Worm (Caenorhabditis elegans): ENCODE measurements around the gene T28D6.4.

Gene T28D6.4

ce11 chrIII:11393162-11393561 lies 32.9 kb downstream of the T28D6.4 start, which contains the start of gene nlp-21:
TSS of gene nlp-21 (minus strand) at chrIII:11393262.
- no peak for TF ChIP-seq die-1 (tag; optimal IDR thresholded peaks at IDR 0.05)
- TF ChIP-seq nfyb-1 (GFP tag; IDR thresholded peaks at IDR 0.05), result no peak
- TF ChIP-seq B0019.2 (GFP tag; conservative IDR thresholded peaks at IDR 0.05), result no peak
- no peak for TF ChIP-seq rec-8 (tag; optimal IDR thresholded peaks at IDR 0.05)
- no peak for TF ChIP-seq Y79H2A.3 (GFP tag; conservative IDR thresholded peaks at IDR 0.05)
- no peak for TF ChIP-seq T07F8.4 (tag; optimal IDR thresholded peaks at IDR 0.05)
- TF ChIP-seq let-607 (tag; optimal IDR thresholded peaks at IDR 0.05), result no peak
- TF ChIP-seq F39B2.1 (GFP tag; IDR thresholded peaks at IDR 0.05), result no peak

ce11 chrIII:11397499-11397898 lies 37.2 kb downstream of the T28D6.4 start, which contains the start of gene Y47D3B.3:
TSS of gene Y47D3B.3 (plus strand) at chrIII:11397799.
- TF ChIP-seq Y56A3A.18 (GFP tag; IDR thresholded peaks at IDR 0.05) (no peak), unc-62 (GFP tag; optimal IDR thresholded peaks at IDR 0.05) (no peak), attf-6 (GFP tag; IDR thresholded peaks at IDR 0.05) (no peak), ceh-100 (GFP tag; IDR thresholded peaks at IDR 0.05) (no peak)

- TF ChIP-seq die-1 (tag; optimal IDR thresholded peaks at IDR 0.05), result no peak
- no peak for TF ChIP-seq D2030.7 (GFP tag; IDR thresholded peaks at IDR 0.05)
- TF ChIP-seq nfyb-1 (GFP tag; IDR thresholded peaks at IDR 0.05), result no peak
Measured at ce11 chrIII:11402717-11403116, 42.5 kb downstream of the T28D6.4 start, which contains the start of gene Y47D3B.12. TSS of gene Y47D3B.12 (plus strand) at chrIII:11403017.

ce11 chrIII:11405049-11405448 lies 44.8 kb downstream of the T28D6.4 start, which contains the start of gene Y47D3B.4:
TSS of gene Y47D3B.4 (plus strand) at chrIII:11405349.
- no peak for TF ChIP-seq attf-5 (GFP tag; optimal IDR thresholded peaks at IDR 0.05)
- no peak for TF ChIP-seq aptf-2 (GFP tag; conservative IDR thresholded peaks at IDR 0.05)
- no peak for TF ChIP-seq snpc-4 (GFP tag; optimal IDR thresholded peaks at IDR 0.05)
- TF ChIP-seq snpc-4 (tag; optimal IDR thresholded peaks at IDR 0.05), result no peak
- no peak for TF ChIP-seq unc-62 (GFP tag; optimal IDR thresholded peaks at IDR 0.05)
- no peak for TF ChIP-seq madf-8 (GFP tag; conservative IDR thresholded peaks at IDR 0.05)
- no peak for TF ChIP-seq hmg-20 (GFP tag; IDR thresholded peaks at IDR 0.05)
- no peak for TF ChIP-seq C06A6.2 (GFP tag; conservative IDR thresholded peaks at IDR 0.05)
- TF ChIP-seq Y53G8AR.9 (GFP tag; conservative IDR thresholded peaks at IDR 0.05), result no peak
- no peak for TF ChIP-seq bed-2 (GFP tag; IDR thresholded peaks at IDR 0.05)
- TF ChIP-seq Y79H2A.3 (GFP tag; conservative IDR thresholded peaks at IDR 0.05), result no peak
- no peak for TF ChIP-seq egl-44 (GFP tag; IDR thresholded peaks at IDR 0.05)

- no peak for TF ChIP-seq hlh-12 (tag; optimal IDR thresholded peaks at IDR 0.05)
- TF ChIP-seq F23B12.7 (tag; optimal IDR thresholded peaks at IDR 0.05; ENCODE audit: insufficient read depth), result no peak
- no peak for TF ChIP-seq nhr-179 (tag; optimal IDR thresholded peaks at IDR 0.05)
- no peak for TF ChIP-seq F49E8.2 (tag; optimal IDR thresholded peaks at IDR 0.05; ENCODE audit: insufficient read depth)
- no peak for TF ChIP-seq fkh-3 (tag; optimal IDR thresholded peaks at IDR 0.05)
- TF ChIP-seq ztf-22 (GFP tag; optimal IDR thresholded peaks at IDR 0.05), result no peak
- no peak for TF ChIP-seq bed-2 (GFP tag; IDR thresholded peaks at IDR 0.05)
- no peak for TF ChIP-seq F37B4.10 (GFP tag; IDR thresholded peaks at IDR 0.05)
- TF ChIP-seq cebp-1 (GFP tag; IDR thresholded peaks at IDR 0.05), result no peak
- no peak for TF ChIP-seq cebp-1 (tag; optimal IDR thresholded peaks at IDR 0.05)
- TF ChIP-seq ama-1 (optimal IDR thresholded peaks at IDR 0.05), result no peak
- TF ChIP-seq ama-1 (GFP tag; optimal IDR thresholded peaks at IDR 0.05), result no peak
Measured at ce11 chrIII:11410378-11410777, 50.1 kb downstream of the T28D6.4 start, which contains the start of gene twk-31. TSS of gene twk-31 (plus strand) at chrIII:11410678.
